Fruit fly (Drosophila melanogaster): ENCODE data around the gene ATPsynE.
A peak's percentile ranks its signal among the peaks of the same experiment; 100 is the strongest.

The ATPsynE gene

DNA sequence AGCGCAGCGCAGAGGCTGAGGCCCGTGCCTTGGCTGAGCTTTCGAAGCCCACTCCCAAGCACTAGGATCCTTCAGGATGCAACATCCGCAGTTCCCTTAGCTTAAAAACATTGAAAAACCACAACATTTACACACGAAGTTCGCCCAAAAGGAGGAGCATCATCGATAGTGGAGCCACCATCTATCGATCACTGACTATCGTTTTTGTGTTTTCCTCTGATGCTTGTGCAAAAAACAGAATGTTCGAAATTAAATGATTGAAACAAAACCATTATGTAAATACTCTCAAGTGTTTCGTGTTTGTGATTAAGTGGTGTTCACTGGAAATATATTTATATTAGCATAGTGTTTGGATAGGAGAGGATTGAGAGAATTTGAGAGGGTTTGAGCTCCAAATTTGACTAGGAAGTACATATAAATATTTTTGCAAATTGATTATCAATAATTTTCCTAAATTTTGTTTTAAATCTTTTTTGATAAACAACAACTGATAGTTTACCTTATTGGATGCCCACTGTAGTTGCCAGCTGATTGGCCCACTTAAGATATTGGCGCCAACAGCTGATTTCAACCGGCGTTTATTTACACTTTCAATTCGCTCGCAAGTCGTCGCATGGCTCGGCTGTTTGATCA is 841 bp downstream of the ATPsynE start, which contains the start of gene spn-B (continued):
- TF ChIP-seq Eip74EF (GFP tag; optimal IDR thresholded peaks at IDR 0.05) (peak in 1 of 2 experiments; percentile 74), Adf1 (GFP tag; IDR thresholded peaks at IDR 0.05) (no peak), CG1792 (GFP tag; optimal IDR thresholded peaks at IDR 0.05) (peak; percentile 39), CG34422 (GFP tag; IDR thresholded peaks at IDR 0.05) (peak; percentile 49; the same call in 1 of the 3 replicates), Doc3 (GFP tag; IDR thresholded peaks at IDR 0.05; ENCODE audit: partially characterized antibody) (0 out of 3 replicates have a peak, but pooled peaks have one; percentile 37), B-H1 (GFP tag; IDR thresholded peaks at IDR 0.05) (peak; percentile 51; the same call in 2 of the 3 replicates), Dip2 (GFP tag; IDR thresholded peaks at IDR 0.05) (no peak), unpg (GFP tag; optimal IDR thresholded peaks at IDR 0.05) (peak; percentile 84), CG18476 (GFP tag; optimal IDR thresholded peaks at IDR 0.05) (peak; percentile 75), CG5180 (GFP tag; optimal IDR thresholded peaks at IDR 0.05) (peak; percentile 64), bbx (GFP tag; IDR thresholded peaks at IDR 0.05; ENCODE audit: partially characterized antibody) (peak; percentile 30; the same call in 1 of the 2 replicates), CG17361 (GFP tag; IDR thresholded peaks at IDR 0.05) (peak; percentile 81), CG6683 (GFP tag; optimal IDR thresholded peaks at IDR 0.05) (peak; percentile 63), row (GFP tag; IDR thresholded peaks at IDR 0.05) (peak; percentile 87), CG10654 (GFP tag; optimal IDR thresholded peaks at IDR 0.05) (peak; percentile 46), CG33557 (GFP tag; optimal IDR thresholded peaks at IDR 0.05) (peak; percentile 67), esg (GFP tag; conservative IDR thresholded peaks at IDR 0.05) (peak; percentile 69), sim (GFP tag; IDR thresholded peaks at IDR 0.05) (peak; percentile 66; the same call in 1 of the 2 replicates), trem (tag; optimal IDR thresholded peaks at IDR 0.05) (peak; percentile 65), hbn (GFP tag; IDR thresholded peaks at IDR 0.05; ENCODE audit: partially characterized antibody) (no peak; the same call in 1 of the 2 replicates), CG30020 (tag; optimal IDR thresholded peaks at IDR 0.05) (peak; percentile 10), CG15479 (GFP tag; optimal IDR thresholded peaks at IDR 0.05) (no peak), CG8924 (tag; optimal IDR thresholded peaks at IDR 0.05) (peak; percentile 77), CG6813 (GFP tag; optimal IDR thresholded peaks at IDR 0.05) (peak; percentile 75), Taf1 (GFP tag; IDR thresholded peaks at IDR 0.05) (no peak), CG11560 (tag; IDR thresholded peaks at IDR 0.05) (no peak), Nf-YB (GFP tag; optimal IDR thresholded peaks at IDR 0.05) (peak; percentile 68), sob (GFP tag; IDR thresholded peaks at IDR 0.05) (peak; percentile 70), chn (GFP tag; optimal IDR thresholded peaks at IDR 0.05) (peak; percentile 65), CTCF (GFP tag; optimal IDR thresholded peaks at IDR 0.05) (peak; percentile 49), CG10274 (GFP tag; optimal IDR thresholded peaks at IDR 0.05) (peak; percentile 36), yki (optimal IDR thresholded peaks at IDR 0.05) (no peak), salm (tag; optimal IDR thresholded peaks at IDR 0.05) (peak; percentile 58), MBD-R2 (GFP tag; IDR thresholded peaks at IDR 0.05) (peak; percentile 47; the same call in 1 of the 2 replicates), CG10366 (GFP tag; IDR thresholded peaks at IDR 0.05) (peak; percentile 60), CG12219 (GFP tag; optimal IDR thresholded peaks at IDR 0.05) (peak; percentile 71), Atf3 (GFP tag; optimal IDR thresholded peaks at IDR 0.05) (no peak), ash1 (GFP tag; optimal IDR thresholded peaks at IDR 0.05) (no peak), Hr78 (GFP tag; optimal IDR thresholded peaks at IDR 0.05) (peak in 1 of 2 experiments; percentile 15), CG3163 (GFP tag; optimal IDR thresholded peaks at IDR 0.05) (no peak), CG10431 (GFP tag; optimal IDR thresholded peaks at IDR 0.05) (peak; percentile 63), CG4617 (GFP tag; optimal IDR thresholded peaks at IDR 0.05; ENCODE audit: borderline replicate concordance) (no peak), zen (tag; optimal IDR thresholded peaks at IDR 0.05) (peak; percentile 66), Gsc (GFP tag; IDR thresholded peaks at IDR 0.05) (no peak), CG9932 (GFP tag; IDR thresholded peaks at IDR 0.05) (peak; percentile 66), CG18619 (GFP tag; optimal IDR thresholded peaks at IDR 0.05) (peak; percentile 57), sima (GFP tag; optimal IDR thresholded peaks at IDR 0.05) (peak; percentile 18), Dek (tag; optimal IDR thresholded peaks at IDR 0.05) (peak; percentile 69), Vsx1 (GFP tag; optimal IDR thresholded peaks at IDR 0.05) (peak; percentile 92)
